Fruit fly (Drosophila melanogaster) whole organism, adult: Measurements from ENCODE around the gene AttD.

Experiments
- CG11617 ChIP-seq: fragments of 200-800 bp; sonication (Bioruptor generic); optimal IDR thresholded peaks from 2 replicates; lab custom pipeline; 2017; ENCODE audit warnings: mild to moderate bottlenecking, missing biosample characterization, missing genetic modification reagents, missing genetic modification characterization
- CG14711 ChIP-seq: fragments of 200-800 bp; sonication (Bioruptor generic); optimal IDR thresholded peaks from 2 replicates; lab custom pipeline; 2018; ENCODE audit warnings: missing biosample characterization, mild to moderate bottlenecking, missing genetic modification characterization, moderate library complexity
- CG7045 ChIP-seq: fragments of 200-800 bp; sonication (Bioruptor generic); optimal IDR thresholded peaks from 2 replicates; lab custom pipeline; 2017; ENCODE audit warnings: missing biosample characterization, mild to moderate bottlenecking, missing genetic modification characterization
- Crg-1 ChIP-seq: fragments of 200-800 bp; sonication (Bioruptor generic); optimal IDR thresholded peaks from 2 replicates; lab custom pipeline; 2016; ENCODE audit warnings: missing biosample characterization, missing genetic modification characterization
- Mnt ChIP-seq: fragments of 200-800 bp; sonication (Bioruptor generic); optimal IDR thresholded peaks from 2 replicates; lab custom pipeline; 2016; ENCODE audit warnings: missing biosample characterization, mild to moderate bottlenecking, missing genetic modification characterization
- cic ChIP-seq: fragments of 200-800 bp; sonication (Bioruptor generic); optimal IDR thresholded peaks from 2 replicates; lab custom pipeline; 2017; ENCODE audit warnings: missing biosample characterization, mild to moderate bottlenecking, missing genetic modification characterization, moderate library complexity
- cnc ChIP-seq, 2 experiments: fragments of >200 bp; optimal IDR thresholded peaks; 2 replicates each; lab custom pipeline; 2017
- kay ChIP-seq: fragments of 200-800 bp; sonication (Bioruptor generic); peaks from one replicate; lab custom pipeline; 2016; ENCODE audit warnings: missing biosample characterization, missing genetic modification characterization, borderline replicate concordance
- ovo ChIP-seq: fragments of 200-800 bp; sonication (Bioruptor generic); optimal IDR thresholded peaks from 2 replicates; lab custom pipeline; 2016; ENCODE audit warnings: missing biosample characterization, missing genetic modification characterization
- tj ChIP-seq: fragments of 200-800 bp; sonication (Bioruptor generic); optimal IDR thresholded peaks from 3 replicates; lab custom pipeline; 2017; ENCODE audit warnings: missing biosample characterization, mild to moderate bottlenecking, missing genetic modification characterization, moderate library complexity

The AttD gene

DNA sequence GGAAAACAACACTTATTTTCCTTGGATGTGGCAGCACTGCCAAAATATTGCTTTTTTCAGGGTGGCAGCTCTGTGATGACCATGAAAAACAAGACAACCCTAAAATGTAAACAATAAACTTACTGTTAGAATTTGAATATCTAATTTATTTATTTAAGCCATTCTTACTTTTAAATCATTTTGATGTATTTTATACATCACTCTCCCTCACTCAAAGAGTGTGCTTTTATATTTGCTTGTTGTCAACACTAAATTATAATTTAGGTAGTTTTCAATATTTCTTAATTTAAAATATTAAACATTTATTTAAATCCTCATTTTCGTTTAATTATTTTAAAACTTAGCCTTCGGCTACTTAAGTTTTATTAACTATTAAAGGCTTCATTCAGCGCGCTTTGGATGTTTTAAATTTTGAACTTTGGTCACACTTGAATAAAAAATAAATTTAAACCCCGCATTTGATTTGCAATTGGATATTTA, 45.8 kb downstream of the AttD start, which contains the start of the genes CG7523 and Mps1:
Gene CG7523 (minus strand): TSS at position 39 of the 480 bp plus-strand sequence.
Gene Mps1 (plus strand): TSS at position 415 of the 480 bp plus-strand sequence.
- peak; percentile 1 for TF ChIP-seq ovo (GFP tag; lab: Kevin White, UChicago)
- TF ChIP-seq kay (GFP tag; lab: Kevin White, UChicago), result peak; percentile 93
- no peak for TF ChIP-seq cnc (optimal IDR thresholded peaks at IDR 0.05; lab: Kevin White, UChicago)
- peak; percentile 100 for TF ChIP-seq CG14711 (tag; lab: Kevin White, UChicago)
- TF ChIP-seq cic (GFP tag; lab: Kevin White, UChicago), result no peak
- TF ChIP-seq Mnt (GFP tag; lab: Kevin White, UChicago), result peak; percentile 35
- no peak for TF ChIP-seq tj
- TF ChIP-seq CG11617 (GFP tag; lab: Kevin White, UChicago), result peak; percentile 37
- TF ChIP-seq Crg-1, result peak; percentile 47
- TF ChIP-seq CG7045 (GFP tag; lab: Kevin White, UChicago), result no peak
